Fruit fly (Drosophila melanogaster) whole organism, embryonic: ENCODE results near the gene Argl.

Experiments
- Adf1 ChIP-seq: fragments of 200-800 bp; sonication (Bioruptor generic); IDR thresholded peaks from 2 replicates; pipeline ENCODE4 v1.3.6; 2022; ENCODE audit warnings: missing biosample characterization, missing genetic modification characterization
- CG10321 ChIP-seq: fragments of 200-800 bp; sonication (Bioruptor generic); IDR thresholded peaks from 2 replicates; pipeline ENCODE4 v1.3.6; 2022; ENCODE audit warnings: missing biosample characterization, missing genetic modification characterization
- CG10366 ChIP-seq: fragments of 200-800 bp; sonication (Bioruptor generic); IDR thresholded peaks from 2 replicates; pipeline ENCODE4 v1.3.6; 2022; ENCODE audit warnings: missing biosample characterization, missing genetic modification characterization
- CG10543 ChIP-seq: fragments of 200-800 bp; sonication (Bioruptor generic); optimal IDR thresholded peaks from 3 replicates; lab custom pipeline; 2017; ENCODE audit warnings: missing biosample characterization, mild to moderate bottlenecking, missing genetic modification characterization, moderate library complexity
- CG11504 ChIP-seq: fragments of 200-800 bp; sonication (Bioruptor generic); optimal IDR thresholded peaks from 3 replicates; lab custom pipeline; 2019; ENCODE audit warnings: missing biosample characterization, mild to moderate bottlenecking, missing genetic modification characterization, moderate library complexity
- CG12219 ChIP-seq: fragments of 200-800 bp; sonication (Bioruptor generic); optimal IDR thresholded peaks from 3 replicates; lab custom pipeline; 2018; ENCODE audit warnings: missing biosample characterization, mild to moderate bottlenecking, missing genetic modification characterization
- CG13296 ChIP-seq: fragments of 200-800 bp; sonication (Bioruptor generic); optimal IDR thresholded peaks from 3 replicates; lab custom pipeline; 2018; ENCODE audit warnings: missing biosample characterization, mild to moderate bottlenecking, missing genetic modification characterization
- CG14014 ChIP-seq: fragments of 200-800 bp; sonication (Bioruptor generic); IDR thresholded peaks from 2 replicates; pipeline ENCODE4 v1.3.6; 2022; ENCODE audit warnings: missing biosample characterization, missing genetic modification characterization
- CG15269 ChIP-seq: fragments of 200-800 bp; sonication (Bioruptor generic); optimal IDR thresholded peaks from 2 replicates; lab custom pipeline; 2018; ENCODE audit warnings: missing biosample characterization, mild to moderate bottlenecking, missing genetic modification characterization, moderate library complexity
- CG17361 ChIP-seq: fragments of 200-800 bp; sonication (Bioruptor generic); IDR thresholded peaks from 3 replicates; pipeline ENCODE4 v1.3.6; 2022; ENCODE audit warnings: missing biosample characterization, missing genetic modification characterization
- CG17568 ChIP-seq: fragments of 200-800 bp; sonication (Bioruptor generic); optimal IDR thresholded peaks from 2 replicates; lab custom pipeline; 2018; ENCODE audit warnings: missing biosample characterization, mild to moderate bottlenecking, missing genetic modification characterization, moderate library complexity
- CG18599 ChIP-seq: fragments of 200-800 bp; sonication (Bioruptor generic); optimal IDR thresholded peaks from 3 replicates; lab custom pipeline; 2017; ENCODE audit warnings: missing biosample characterization, missing genetic modification characterization, mild to moderate bottlenecking, moderate library complexity, missing genetic modification reagents
- CG2678 ChIP-seq: fragments of 200-800 bp; sonication (Bioruptor generic); optimal IDR thresholded peaks from 3 replicates; lab custom pipeline; 2019; ENCODE audit warnings: missing biosample characterization, mild to moderate bottlenecking, missing genetic modification characterization, moderate library complexity
- CG32772 ChIP-seq: fragments of 200-800 bp; sonication (Bioruptor generic); IDR thresholded peaks from 2 replicates; pipeline ENCODE4 v1.3.6; 2022; ENCODE audit warnings: missing biosample characterization, missing genetic modification characterization
- CG34224 ChIP-seq: fragments of 200-800 bp; sonication (Bioruptor generic); IDR thresholded peaks from 3 replicates; pipeline ENCODE4 v1.3.6; 2022; ENCODE audit warnings: missing biosample characterization, missing genetic modification characterization; ENCODE audit not compliant: partially characterized antibody
- CG3995 ChIP-seq: fragments of 200-800 bp; sonication (Bioruptor generic); optimal IDR thresholded peaks from 3 replicates; lab custom pipeline; 2016; ENCODE audit warnings: missing biosample characterization, missing genetic modification characterization
- CG4328 ChIP-seq: fragments of 200-800 bp; sonication (Bioruptor generic); optimal IDR thresholded peaks from 3 replicates; lab custom pipeline; 2017; ENCODE audit warnings: missing biosample characterization, missing genetic modification reagents, missing genetic modification characterization
- CG4360 ChIP-seq: fragments of 200-800 bp; sonication (Bioruptor generic); IDR thresholded peaks from 2 replicates; pipeline ENCODE4 v1.3.6; 2022; ENCODE audit warnings: missing biosample characterization, missing genetic modification characterization
- CG43689 ChIP-seq: fragments of 200-800 bp; sonication (Bioruptor generic); IDR thresholded peaks from 2 replicates; pipeline ENCODE4 v1.3.6; 2022; ENCODE audit warnings: missing biosample characterization, missing genetic modification characterization
- CG4617 ChIP-seq: fragments of 200-800 bp; sonication (Bioruptor generic); optimal IDR thresholded peaks from 3 replicates; lab custom pipeline; 2016; ENCODE audit warnings: missing biosample characterization, missing genetic modification characterization, borderline replicate concordance
- CG6175 ChIP-seq: fragments of 200-800 bp; sonication (Bioruptor generic); IDR thresholded peaks from 3 replicates; pipeline ENCODE4 v1.3.6; 2022; ENCODE audit warnings: missing biosample characterization, missing genetic modification characterization
- CG7839 ChIP-seq: fragments of 200-800 bp; sonication (Bioruptor generic); optimal IDR thresholded peaks from 3 replicates; lab custom pipeline; 2018; ENCODE audit warnings: missing biosample characterization, mild to moderate bottlenecking, missing genetic modification characterization, moderate library complexity
- Dek ChIP-seq: fragments of 200-800 bp; sonication (Bioruptor generic); optimal IDR thresholded peaks from 3 replicates; lab custom pipeline; 2019; ENCODE audit warnings: missing biosample characterization, mild to moderate bottlenecking, missing genetic modification characterization, moderate library complexity
- Doc2 ChIP-seq: fragments of 200-800 bp; sonication (Bioruptor generic); IDR thresholded peaks from 2 replicates; pipeline ENCODE4 v1.3.6; 2022; ENCODE audit warnings: missing biosample characterization, missing genetic modification characterization
- Dp ChIP-seq: fragments of 200-800 bp; sonication (Bioruptor generic); optimal IDR thresholded peaks from 2 replicates; lab custom pipeline; 2018; ENCODE audit warnings: missing biosample characterization, mild to moderate bottlenecking, missing genetic modification characterization, moderate library complexity
- E2f1 ChIP-seq: fragments of 200-800 bp; sonication (Bioruptor generic); IDR thresholded peaks from 2 replicates; pipeline ENCODE4 v1.3.6; 2022; ENCODE audit warnings: missing biosample characterization, missing genetic modification characterization
- HLH54F ChIP-seq: fragments of 200-800 bp; sonication (Bioruptor generic); optimal IDR thresholded peaks from 3 replicates; lab custom pipeline; 2016; ENCODE audit warnings: missing biosample characterization, missing genetic modification characterization
- Hr3 ChIP-seq: fragments of 200-800 bp; sonication (Bioruptor generic); optimal IDR thresholded peaks from 3 replicates; lab custom pipeline; 2016; ENCODE audit warnings: missing biosample characterization, missing genetic modification characterization
- Lim3 ChIP-seq: fragments of 200-800 bp; sonication (Bioruptor generic); IDR thresholded peaks from 2 replicates; pipeline ENCODE4 v1.3.6; 2022; ENCODE audit warnings: missing biosample characterization, missing genetic modification characterization
- MBD-R2 ChIP-seq: fragments of 200-800 bp; sonication (Bioruptor generic); IDR thresholded peaks from 2 replicates; pipeline ENCODE4 v1.3.6; 2022; ENCODE audit warnings: missing biosample characterization, missing genetic modification characterization
- Nf-YB ChIP-seq: fragments of 200-800 bp; sonication (Bioruptor generic); optimal IDR thresholded peaks from 3 replicates; lab custom pipeline; 2019; ENCODE audit warnings: missing biosample characterization, mild to moderate bottlenecking, missing genetic modification characterization, moderate library complexity
- Pdp1 ChIP-seq, 2 experiments: fragments of 200-800 bp; sonication (Bioruptor generic); optimal IDR thresholded peaks; 3 replicates each; lab custom pipeline; 2016; ENCODE audit warnings: missing biosample characterization in 2 of 2, missing genetic modification characterization in 2 of 2, mild to moderate bottlenecking in 1 of 2, moderate library complexity in 1 of 2
- Trl ChIP-seq, 3 experiments: fragments of >200 bp in 2 of 3; fragments of 200-800 bp in 1 of 3; sonication (Bioruptor generic) in 1 of 3; optimal IDR thresholded peaks; 2 replicates in 1 of 3; 3 replicates in 2 of 3; lab custom pipeline; 2016 to 2017; ENCODE audit warnings: missing biosample characterization in 1 of 3, missing genetic modification characterization in 1 of 3
- br ChIP-seq: fragments of >200 bp; optimal IDR thresholded peaks from 2 replicates; lab custom pipeline; 2017
- corto ChIP-seq: fragments of 200-800 bp; sonication (Bioruptor generic); optimal IDR thresholded peaks from 2 replicates; lab custom pipeline; 2016; ENCODE audit warnings: missing biosample characterization, mild to moderate bottlenecking, missing genetic modification characterization, moderate library complexity
- emc ChIP-seq: fragments of 200-800 bp; sonication (Bioruptor generic); optimal IDR thresholded peaks from 2 replicates; lab custom pipeline; 2016; ENCODE audit warnings: missing biosample characterization, missing genetic modification characterization
- gem ChIP-seq: fragments of 200-800 bp; sonication (Bioruptor generic); optimal IDR thresholded peaks from 2 replicates; lab custom pipeline; 2019; ENCODE audit warnings: missing biosample characterization, mild to moderate bottlenecking, missing genetic modification characterization, moderate library complexity
- grau ChIP-seq: fragments of 200-800 bp; optimal IDR thresholded peaks from 3 replicates; lab custom pipeline; 2019; ENCODE audit warnings: missing biosample characterization, mild to moderate bottlenecking, missing genetic modification characterization, moderate library complexity
- hb ChIP-seq: fragments of 200-800 bp; sonication (Bioruptor generic); IDR thresholded peaks from 3 replicates; pipeline ENCODE4 v1.3.6; 2022; ENCODE audit warnings: missing biosample characterization, missing genetic modification characterization; ENCODE audit not compliant: partially characterized antibody
- her ChIP-seq: fragments of 200-800 bp; sonication (Bioruptor generic); optimal IDR thresholded peaks from 2 replicates; lab custom pipeline; 2016; ENCODE audit warnings: missing biosample characterization, missing genetic modification characterization
- kni ChIP-seq: fragments of 200-800 bp; sonication (Bioruptor generic); optimal IDR thresholded peaks from 3 replicates; lab custom pipeline; 2017; ENCODE audit warnings: mild to moderate bottlenecking, missing biosample characterization, missing genetic modification reagents, missing genetic modification characterization
- mirr ChIP-seq: fragments of 200-800 bp; sonication (Bioruptor generic); optimal IDR thresholded peaks from 3 replicates; lab custom pipeline; 2018; ENCODE audit warnings: missing biosample characterization, mild to moderate bottlenecking, missing genetic modification characterization
- psq ChIP-seq: fragments of 200-800 bp; sonication (Bioruptor generic); optimal IDR thresholded peaks from 2 replicates; lab custom pipeline; 2017; ENCODE audit warnings: missing biosample characterization, missing genetic modification characterization
- row ChIP-seq: fragments of 200-800 bp; sonication (Bioruptor generic); IDR thresholded peaks from 3 replicates; pipeline ENCODE4 v1.3.6; 2022; ENCODE audit warnings: missing biosample characterization, missing genetic modification characterization
- salm ChIP-seq: fragments of 200-800 bp; sonication (Bioruptor generic); optimal IDR thresholded peaks from 2 replicates; lab custom pipeline; 2018; ENCODE audit warnings: missing biosample characterization, mild to moderate bottlenecking, missing genetic modification characterization
- ssp ChIP-seq: fragments of 200-800 bp; sonication (Bioruptor generic); IDR thresholded peaks from 2 replicates; pipeline ENCODE4 v1.3.6; 2022; ENCODE audit warnings: missing biosample characterization, missing genetic modification characterization
- usp ChIP-seq: fragments of >200 bp; optimal IDR thresholded peaks from 2 replicates; lab custom pipeline; 2017; ENCODE audit warnings: missing biosample characterization, missing genetic modification characterization
- vnd ChIP-seq: fragments of 200-800 bp; sonication (Bioruptor generic); IDR thresholded peaks from 3 replicates; pipeline ENCODE4 v1.3.6; 2022; ENCODE audit warnings: missing biosample characterization, missing genetic modification characterization; ENCODE audit not compliant: partially characterized antibody

The Argl gene

dm6 chr2L:8956336-8956726 is 14.4 kb upstream of the Argl start (continued):
- no peak for TF ChIP-seq CG32772 (GFP tag; lab: Robert Waterston, UW)
- no peak for TF ChIP-seq CG4360 (GFP tag; lab: Robert Waterston, UW)
- TF ChIP-seq CG15269 (tag; lab: Kevin White, UChicago), result no peak
- no peak for TF ChIP-seq salm (tag; lab: Kevin White, UChicago)
- no peak for TF ChIP-seq CG17568 (GFP tag; lab: Kevin White, UChicago)
- TF ChIP-seq CG10366, result no peak
- peak in 1 of 2 experiments; percentile 56 for TF ChIP-seq Pdp1 (GFP tag; optimal IDR thresholded peaks at IDR 0.05; lab: Kevin White, UChicago)
- no peak for TF ChIP-seq MBD-R2
- no peak for TF ChIP-seq emc
- TF ChIP-seq CG12219 (GFP tag; lab: Kevin White, UChicago), result no peak
- TF ChIP-seq CG34224 (GFP tag; lab: Robert Waterston, UW), result no peak
- TF ChIP-seq hb (GFP tag; lab: Robert Waterston, UW), result no peak
- no peak for TF ChIP-seq ssp (GFP tag; lab: Robert Waterston, UW)
- TF ChIP-seq Trl (optimal IDR thresholded peaks at IDR 0.05; lab: Kevin White, UChicago), result no peak
- TF ChIP-seq Trl (GFP tag; optimal IDR thresholded peaks at IDR 0.05; lab: Kevin White, UChicago), result no peak
- peak; percentile 19 for TF ChIP-seq CG18599 (GFP tag; lab: Kevin White, UChicago)
- TF ChIP-seq corto (GFP tag; lab: Kevin White, UChicago), result no peak
- TF ChIP-seq, all 482 proteins: peak for 9

DNA sequence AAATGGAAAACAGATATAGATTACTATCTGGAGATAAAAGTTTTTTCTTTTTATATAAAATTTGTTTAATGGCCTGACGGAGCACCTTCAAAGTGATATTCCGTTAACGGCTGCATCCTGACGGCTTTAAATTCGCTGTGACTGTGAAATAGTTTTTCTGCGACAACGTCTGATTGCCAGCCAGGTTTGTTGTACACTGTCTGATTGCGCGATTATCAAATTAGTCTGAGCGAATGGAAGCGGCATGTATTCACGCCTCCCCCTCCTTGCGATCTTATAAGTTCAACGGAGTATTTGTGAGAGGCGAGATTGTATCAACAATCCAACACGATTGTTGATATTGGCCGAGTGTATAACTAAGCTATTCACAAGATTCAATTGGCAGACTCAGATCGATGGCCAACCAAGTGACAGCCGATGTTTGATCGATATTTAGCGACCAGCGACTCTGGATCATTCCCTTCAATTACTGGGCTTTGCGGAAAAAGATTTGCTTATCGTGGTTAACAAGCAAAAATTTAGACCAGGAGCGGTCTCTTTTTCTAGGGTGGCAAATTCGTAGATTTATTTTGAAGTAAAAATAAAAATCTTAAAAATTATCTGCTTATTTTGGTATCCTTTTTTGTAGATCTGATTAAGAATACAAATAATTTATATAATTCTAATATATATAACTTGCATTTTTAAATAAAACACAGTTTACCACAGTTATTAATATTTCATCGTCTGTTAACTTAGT is 13.9 kb upstream of the Argl start:
- TF ChIP-seq Lim3 (GFP tag; lab: Robert Waterston, UW) (no peak), mirr (GFP tag; lab: Kevin White, UChicago) (peak; percentile 37), HLH54F (GFP tag; lab: Kevin White, UChicago) (no peak), CG10543 (GFP tag; lab: Kevin White, UChicago) (peak; percentile 1), CG13296 (GFP tag; lab: Kevin White, UChicago) (peak; percentile 26), usp (GFP tag; lab: Kevin White, UChicago) (no peak), CG43689 (GFP tag; lab: Robert Waterston, UW) (no peak), CG4617 (GFP tag; lab: Kevin White, UChicago) (no peak), grau (tag; lab: Kevin White, UChicago) (peak; percentile 29), br (lab: Kevin White, UChicago) (no peak), her (GFP tag; lab: Kevin White, UChicago) (peak; percentile 4), E2f1 (GFP tag; lab: Robert Waterston, UW) (no peak), Hr3 (no peak), psq (GFP tag; lab: Kevin White, UChicago) (no peak), CG6175 (GFP tag; lab: Robert Waterston, UW) (no peak), CG3995 (GFP tag; lab: Kevin White, UChicago) (peak; percentile 25), Doc2 (GFP tag; lab: Robert Waterston, UW) (no peak), CG10321 (GFP tag; lab: Robert Waterston, UW) (0 out of 2 replicates have a peak, but pooled peaks have one; percentile 22), Pdp1 (GFP tag; optimal IDR thresholded peaks at IDR 0.05; lab: Kevin White, UChicago) (peak in 1 of 2 experiments; percentile 15), vnd (GFP tag; lab: Robert Waterston, UW) (no peak), CG18599 (GFP tag; lab: Kevin White, UChicago) (peak; percentile 38), gem (peak; percentile 38), Nf-YB (GFP tag; lab: Kevin White, UChicago) (no peak), Dp (GFP tag; lab: Kevin White, UChicago) (no peak), CG7839 (tag; lab: Kevin White, UChicago) (no peak), Dek (peak; percentile 31), CG2678 (tag; lab: Kevin White, UChicago) (peak; percentile 29), kni (no peak), CG17361 (GFP tag; lab: Robert Waterston, UW) (no peak), CG4328 (no peak), CG14014 (GFP tag; lab: Robert Waterston, UW) (peak; percentile 17; the same call in 1 of the 2 replicates), CG11504 (tag; lab: Kevin White, UChicago) (peak; percentile 16), row (GFP tag; lab: Robert Waterston, UW) (peak; percentile 38; the same call in 2 of the 3 replicates), Adf1 (GFP tag; lab: Robert Waterston, UW) (no peak)
